Worm (Caenorhabditis elegans): ENCODE measurements around the gene nhr-20.

DNA sequence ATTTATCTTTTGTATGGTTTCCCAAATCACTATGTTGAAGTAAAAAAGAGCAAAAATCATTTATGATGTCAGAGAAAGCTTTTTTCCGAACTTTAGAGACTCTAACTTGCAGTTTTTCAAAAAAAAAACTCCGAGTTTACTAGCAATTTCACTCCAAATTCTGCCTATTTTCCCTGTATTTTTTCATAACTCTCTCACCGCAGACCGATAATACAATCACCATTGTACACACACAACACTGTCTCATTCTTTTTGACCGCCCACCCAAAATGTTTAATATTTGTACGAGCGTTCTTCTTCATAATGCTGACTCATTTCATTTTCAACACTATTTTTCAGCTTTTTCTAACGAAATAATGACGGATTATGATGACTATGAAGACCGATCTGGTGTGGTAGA lies 4.2 kb downstream of the nhr-20 start, which contains the start of gene F43C1.5:
- TF ChIP-seq pax-1 (tag; optimal IDR thresholded peaks at IDR 0.05) = no peak
- no peak for TF ChIP-seq ets-4 (tag; optimal IDR thresholded peaks at IDR 0.05)
- no peak for TF ChIP-seq unc-3 (GFP tag; conservative IDR thresholded peaks at IDR 0.05)
- TF ChIP-seq unc-3 (tag; optimal IDR thresholded peaks at IDR 0.05) = no peak
- TF ChIP-seq ceh-30 (tag; optimal IDR thresholded peaks at IDR 0.05) = no peak
- TF ChIP-seq dmd-4 (tag; optimal IDR thresholded peaks at IDR 0.05; ENCODE audit: borderline replicate concordance) = no peak

Data from whole organism, late embryonic.